Worm (Caenorhabditis elegans) whole organism, L4 larva: ENCODE results near the gene W08F4.1.

ENCODE experiments used
- R02D3.7 ChIP-seq: fragments of 150-350 bp; sonication (generic microtip); optimal IDR thresholded peaks from 3 replicates; lab custom pipeline; 2014; ENCODE audit warnings: missing biosample characterization, missing genetic modification characterization
- T26A8.4 ChIP-seq: fragments of 200-800 bp; sonication (Bioruptor generic); IDR thresholded peaks from 2 replicates; pipeline ENCODE4 v1.3.6; 2022; ENCODE audit warnings: missing genetic modification characterization, missing compliant biosample characterization
- aha-1 ChIP-seq: fragments of 150-350 bp; peaks from one replicate; lab custom pipeline; 2014; ENCODE audit warnings: missing biosample characterization, missing genetic modification characterization
- daf-19 ChIP-seq: fragments of 200-800 bp; sonication (Bioruptor generic); conservative IDR thresholded peaks from 2 replicates; pipeline ENCODE4 v1.3.6; 2022; ENCODE audit warnings: missing genetic modification characterization, missing compliant biosample characterization
- dve-1 ChIP-seq: sonication (generic microtip); optimal IDR thresholded peaks from 2 replicates; lab custom pipeline; 2017; ENCODE audit warnings: antibody characterized with exemption, mild to moderate bottlenecking, missing genetic modification characterization, missing compliant biosample characterization; ENCODE audit not compliant: insufficient read depth
- hif-1 ChIP-seq, 2 experiments: sonication (generic microtip); optimal IDR thresholded peaks; 2 replicates each; lab custom pipeline; 2016 to 2017; ENCODE audit warnings: missing compliant biosample characterization in 2 of 2, missing genetic modification characterization in 2 of 2, missing genetic modification reagents in 2 of 2, missing genotype in 2 of 2, mild to moderate bottlenecking in 1 of 2
- jun-1 ChIP-seq: fragments of 150-350 bp; optimal IDR thresholded peaks from 2 replicates; lab custom pipeline; 2014; ENCODE audit warnings: missing biosample characterization, missing genetic modification reagents, missing genetic modification characterization
- lim-7 ChIP-seq: fragments of 200-800 bp; sonication (Bioruptor generic); IDR thresholded peaks from 2 replicates; pipeline ENCODE4 v1.3.6; 2022; ENCODE audit warnings: missing genetic modification characterization, missing compliant biosample characterization
- nhr-111 ChIP-seq: fragments of 200-800 bp; sonication (Bioruptor generic); optimal IDR thresholded peaks from 2 replicates; lab custom pipeline; 2018; ENCODE audit warnings: mild to moderate bottlenecking, missing genetic modification characterization, missing compliant biosample characterization
- nhr-41 ChIP-seq: fragments of 200-800 bp; sonication (Bioruptor generic); IDR thresholded peaks from 2 replicates; pipeline ENCODE4 v1.3.6; 2022; ENCODE audit warnings: missing genetic modification reagents, missing genetic modification characterization, missing compliant biosample characterization
- nhr-76 ChIP-seq: fragments of 150-350 bp; optimal IDR thresholded peaks from 2 replicates; lab custom pipeline; 2014; ENCODE audit warnings: missing biosample characterization, missing genetic modification characterization
- nhr-77 ChIP-seq: fragments of 150-350 bp; optimal IDR thresholded peaks from 2 replicates; lab custom pipeline; 2014; ENCODE audit warnings: missing biosample characterization, missing genetic modification characterization
- pqm-1 ChIP-seq: sonication (generic microtip); optimal IDR thresholded peaks from 2 replicates; lab custom pipeline; 2017; ENCODE audit warnings: missing biosample characterization, missing genetic modification characterization
- set-16 ChIP-seq: fragments of 200-800 bp; sonication (Bioruptor generic); IDR thresholded peaks from 2 replicates; pipeline ENCODE4 v1.3.6; 2022; ENCODE audit warnings: missing genetic modification reagents, missing genetic modification characterization, missing compliant biosample characterization
- unc-62 ChIP-seq, 3 experiments: fragments of 150-350 bp in 1 of 3; sonication (generic microtip); optimal IDR thresholded peaks in 2 of 3; peaks in 1 of 3; 1 replicate in 1 of 3; 2 replicates in 2 of 3; lab custom pipeline; 2014 to 2017; ENCODE audit warnings: missing biosample characterization in 3 of 3, missing genetic modification characterization in 3 of 3, missing genetic modification reagents in 3 of 3, missing genotype in 1 of 3

Gene W08F4.1

DNA sequence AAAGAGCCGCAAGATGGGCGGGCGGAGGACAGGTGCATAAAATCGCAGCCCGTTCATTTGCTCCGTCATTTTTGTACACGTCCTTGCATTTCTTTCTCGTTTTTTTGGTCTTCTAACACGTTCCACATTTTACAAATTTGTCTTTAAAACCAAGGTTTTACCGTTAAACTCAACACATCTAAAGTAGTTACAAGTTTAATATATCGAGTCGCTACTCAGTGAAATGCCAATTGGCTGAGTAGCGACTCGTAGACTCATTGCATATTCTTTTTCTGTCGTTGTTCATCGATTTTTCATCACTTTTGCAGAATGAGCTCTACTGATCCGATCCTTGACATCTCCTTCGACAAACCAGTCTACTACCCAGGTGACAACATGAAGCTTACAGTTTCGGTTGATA is 33.9 kb downstream of the W08F4.1 start, which contains the start of gene arrd-1:
Gene arrd-1 (plus strand): TSS at position 301 of the 400 bp plus-strand sequence.
- TF ChIP-seq daf-19 (no peak), nhr-111 (no peak), nhr-41 (GFP tag; lab: Robert Waterston, UW) (no peak), R02D3.7 (tag; lab: Kevin White, UChicago) (no peak), hif-1 (tag; optimal IDR thresholded peaks at IDR 0.05; lab: Kevin White, UChicago) (no peak), pqm-1 (tag; lab: Kevin White, UChicago) (no peak)

ce11 chrII:627913-628312 is 34.6 kb downstream of the W08F4.1 start:
- no peak for TF ChIP-seq dve-1 (tag; lab: Kevin White, UChicago)
- no peak for TF ChIP-seq nhr-76
- peak in 1 of 2 experiments; percentile 95 for TF ChIP-seq unc-62 (GFP tag; optimal IDR thresholded peaks at IDR 0.05 in 1 of 2; lab: Kevin White, UChicago)
- no peak for TF ChIP-seq unc-62 (tag; optimal IDR thresholded peaks at IDR 0.05; lab: Kevin White, UChicago)
- TF ChIP-seq jun-1 (tag; lab: Kevin White, UChicago), result no peak
- TF ChIP-seq nhr-77 (tag; lab: Kevin White, UChicago), result no peak

- TF ChIP-seq lim-7 (GFP tag; lab: Robert Waterston, UW), result peak; percentile 48; the same call in 1 of the 2 replicates
Measured at ce11 chrII:632545-632944, 39.2 kb downstream of the W08F4.1 start.

ce11 chrII:633144-633543 is 39.8 kb downstream of the W08F4.1 start:
- peak; percentile 81 for TF ChIP-seq set-16
- TF ChIP-seq, all 104 proteins: peak for 1; not testable (repeated sequence) for 103

DNA sequence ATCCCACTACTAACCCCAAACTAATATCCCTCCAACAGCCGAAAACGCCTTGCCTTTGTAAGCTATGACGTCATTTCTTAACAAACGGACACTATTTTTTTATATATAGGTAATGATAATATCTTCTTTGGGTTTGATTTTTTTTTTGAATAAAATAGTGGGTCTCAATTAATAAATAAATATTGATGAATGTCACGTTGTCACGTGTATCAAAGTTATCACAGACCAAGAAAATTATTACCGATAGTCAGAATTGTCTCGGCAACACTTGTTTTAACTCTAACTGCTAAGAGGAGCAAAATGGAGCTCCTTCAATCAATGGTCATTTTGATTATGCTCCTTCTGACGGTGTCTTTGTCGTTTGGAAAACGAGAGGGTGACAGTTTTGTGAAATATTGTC is 40.7 kb downstream of the W08F4.1 start, which contains the start of gene T04B8.1:
Gene T04B8.1 (plus strand): TSS at position 301 of the 400 bp plus-strand sequence.
- TF ChIP-seq hif-1 (tag; optimal IDR thresholded peaks at IDR 0.05; lab: Kevin White, UChicago) (no peak), aha-1 (tag; lab: Kevin White, UChicago) (peak; percentile 29)

DNA sequence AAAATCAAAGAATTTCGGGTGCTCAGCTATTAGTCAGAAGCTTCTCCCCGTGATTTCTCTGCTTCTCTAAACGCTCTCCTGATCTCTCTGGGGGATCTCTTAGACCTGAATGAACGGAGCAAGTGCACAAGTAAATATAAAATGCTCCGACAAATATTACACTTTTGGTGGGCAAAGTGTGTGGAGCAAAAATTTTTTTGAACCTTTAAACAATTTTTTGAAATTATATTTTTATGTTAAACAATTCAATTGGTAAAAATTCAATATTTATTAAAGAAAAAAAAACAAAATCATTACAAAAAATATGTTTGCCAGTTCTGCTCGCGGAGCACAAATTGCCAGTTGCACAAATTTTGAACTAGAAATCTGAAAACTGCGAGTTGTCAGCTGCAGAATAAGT is 46.1 kb downstream of the W08F4.1 start, which contains the start of gene K07E8.6:
Gene K07E8.6 (minus strand): TSS at position 101 of the 400 bp plus-strand sequence.
- no peak for TF ChIP-seq T26A8.4 (GFP tag; lab: Robert Waterston, UW)
- TF ChIP-seq, all 104 proteins: peak for 0
